Fruit fly (Drosophila melanogaster) whole organism, wandering third instar larva: ENCODE results near the gene Cpr67Fa2.

Experiments
- Mio ChIP-seq: sonication (Bioruptor generic); optimal IDR thresholded peaks from 2 replicates; lab custom pipeline; 2016; ENCODE audit warnings: missing biosample characterization, missing genetic modification characterization
- Rel ChIP-seq, 2 experiments: fragments of 200-800 bp; sonication (Bioruptor generic) in 1 of 2; optimal IDR thresholded peaks; 2 replicates in 1 of 2; 3 replicates in 1 of 2; lab custom pipeline; 2016 to 2019; ENCODE audit warnings: mild to moderate bottlenecking in 2 of 2, missing biosample characterization in 2 of 2, missing genetic modification characterization in 2 of 2, moderate library complexity in 1 of 2
- Sp1 ChIP-seq: fragments of 200-800 bp; sonication (Bioruptor generic); optimal IDR thresholded peaks from 3 replicates; lab custom pipeline; 2019; ENCODE audit warnings: missing biosample characterization, mild to moderate bottlenecking, missing genetic modification characterization, moderate library complexity

DNA sequence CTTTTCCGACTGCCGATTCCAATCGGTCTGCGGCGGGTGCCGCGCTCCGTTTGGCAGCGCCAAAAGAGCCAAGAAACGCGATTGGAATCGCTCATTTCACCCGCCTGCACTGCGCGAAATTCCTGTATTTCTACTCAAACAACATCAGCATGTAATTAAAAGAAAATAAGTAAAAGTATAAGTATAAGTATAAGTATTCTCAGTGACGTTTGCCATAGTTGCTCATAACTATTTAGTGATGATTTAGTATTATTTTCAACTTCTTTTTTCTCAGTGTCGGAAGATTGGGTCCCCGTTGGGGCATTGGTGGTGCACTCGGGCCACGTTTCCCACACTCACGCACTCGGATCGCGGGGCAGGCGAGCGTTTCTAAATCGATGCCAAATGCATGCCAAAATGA, 21.7 kb downstream of the Cpr67Fa2 start:
- TF ChIP-seq Sp1 (GFP tag; lab: Kevin White, UChicago) (peak; percentile 37), Mio (GFP tag; lab: Kevin White, UChicago) (no peak), Rel (GFP tag; optimal IDR thresholded peaks at IDR 0.05; lab: Kevin White, UChicago) (no peak), Rel (tag; optimal IDR thresholded peaks at IDR 0.05; lab: Kevin White, UChicago) (no peak)
